Fruit fly (Drosophila melanogaster) S2 (cell line): ENCODE data around the gene CG32537.

Source experiments
- CG8478 ChIP-seq: fragments of >200 bp; optimal IDR thresholded peaks from 2 replicates; lab custom pipeline; 2018
- CTCF ChIP-seq, 2 experiments: fragments of >200 bp; optimal IDR thresholded peaks; 2 replicates each; lab custom pipeline; 2018

- TF ChIP-seq CG8478 (lab: Kevin White, UChicago) (no peak), CTCF (optimal IDR thresholded peaks at IDR 0.05; lab: Kevin White, UChicago) (no peak)
These were observed 15.7 kb upstream of the CG32537 start for dm6 chrX:19291780-19292605.
